Worm (Caenorhabditis elegans): ENCODE data around the gene C27C12.1.

The C27C12.1 gene

DNA sequence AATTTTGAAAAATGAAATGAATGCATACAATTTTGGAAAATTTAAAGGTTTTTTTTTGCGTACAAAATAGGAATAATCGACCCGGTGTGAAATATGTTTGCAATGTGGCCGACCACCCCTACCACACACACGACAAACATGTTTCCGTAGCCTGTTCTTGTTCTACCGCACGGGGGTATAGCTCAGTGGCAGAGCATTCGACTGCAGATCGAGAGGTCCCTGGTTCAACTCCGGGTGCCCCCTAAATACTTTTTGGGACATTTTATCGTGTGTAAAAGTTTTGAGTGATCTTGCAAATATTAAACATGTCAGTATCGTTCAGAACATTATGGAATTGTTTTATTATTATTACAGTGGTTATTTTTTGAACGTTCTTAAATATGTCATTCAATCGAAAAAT, 48.9 kb downstream of the C27C12.1 start (continued):
- TF ChIP-seq F13H6.1 (tag; optimal IDR thresholded peaks at IDR 0.05) = peak; percentile 49
- no peak for TF ChIP-seq nhr-25 (tag; optimal IDR thresholded peaks at IDR 0.05)
- TF ChIP-seq mdl-1 (tag; optimal IDR thresholded peaks at IDR 0.05) = peak in 1 of 2 experiments; percentile 13
- peak; percentile 65 for TF ChIP-seq sma-9 (GFP tag; optimal IDR thresholded peaks at IDR 0.05)
- TF ChIP-seq sma-9 (tag; optimal IDR thresholded peaks at IDR 0.05) = no peak
- TF ChIP-seq zag-1 (tag; optimal IDR thresholded peaks at IDR 0.05) = no peak
- TF ChIP-seq ztf-4 (tag; optimal IDR thresholded peaks at IDR 0.05) = no peak
- TF ChIP-seq ama-1 (optimal IDR thresholded peaks at IDR 0.05) = no peak
